Worm (Caenorhabditis elegans): Measurements from ENCODE around the gene str-205.

DNA sequence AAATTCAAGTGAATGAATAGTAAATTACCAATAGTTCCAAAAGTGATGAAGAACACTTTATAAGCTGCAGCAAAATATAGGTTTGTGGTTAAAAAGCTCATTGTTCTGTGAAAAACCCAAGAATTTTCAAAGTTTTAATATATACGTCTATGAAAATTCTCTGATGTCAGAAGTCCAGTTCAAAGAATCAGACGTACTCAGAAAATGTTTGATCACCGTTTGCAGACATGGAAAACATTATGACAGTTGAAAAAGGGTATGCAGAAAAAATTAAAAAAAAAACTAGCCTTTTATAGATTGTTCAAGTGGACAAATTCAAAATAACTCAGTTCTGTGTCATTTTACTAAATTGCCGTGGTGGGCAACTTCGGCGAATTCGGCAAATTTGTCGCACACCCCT lies 44.9 kb upstream of the str-205 start, which contains the start of gene srsx-10:
- TF ChIP-seq unc-86 (tag; optimal IDR thresholded peaks at IDR 0.05) (no peak), zag-1 (tag; optimal IDR thresholded peaks at IDR 0.05) (no peak), elt-3 (tag; optimal IDR thresholded peaks at IDR 0.05) (no peak)

Data from whole organism, L1 larva.